Worm (Caenorhabditis elegans): Measurements from ENCODE around the gene F32D8.5.

- TF ChIP-seq jun-1 (tag; optimal IDR thresholded peaks at IDR 0.05) (no peak), pqm-1 (tag; optimal IDR thresholded peaks at IDR 0.05) (no peak), elt-1 (tag; optimal IDR thresholded peaks at IDR 0.05) (no peak), ceh-16 (tag; optimal IDR thresholded peaks at IDR 0.05) (no peak), nfya-1 (tag; optimal IDR thresholded peaks at IDR 0.05; ENCODE audit: insufficient read depth) (no peak), mdl-1 (tag; optimal IDR thresholded peaks at IDR 0.05) (no peak), egl-27 (tag; optimal IDR thresholded peaks at IDR 0.05) (no peak), nhr-237 (tag; optimal IDR thresholded peaks at IDR 0.05) (no peak), snpc-4 (tag; optimal IDR thresholded peaks at IDR 0.05) (no peak), eor-1 (tag; optimal IDR thresholded peaks at IDR 0.05) (no peak), elt-3 (tag; optimal IDR thresholded peaks at IDR 0.05) (no peak), unc-39 (tag; optimal IDR thresholded peaks at IDR 0.05) (no peak), elt-2 (tag; optimal IDR thresholded peaks at IDR 0.05) (no peak), nhr-11 (tag; optimal IDR thresholded peaks at IDR 0.05) (no peak)
These were observed 46.5 kb downstream of the F32D8.5 start, which contains the start of gene F17C11.26 for ce11 chrV:10941150-10941549.

Data from whole organism, L3 larva.